Fruit fly (Drosophila melanogaster) whole organism, adult: Measurements from ENCODE around the gene CG42271.

Source experiments
- CG14711 ChIP-seq: fragments of 200-800 bp; sonication (Bioruptor generic); optimal IDR thresholded peaks from 2 replicates; lab custom pipeline; 2018; ENCODE audit warnings: missing biosample characterization, mild to moderate bottlenecking, missing genetic modification characterization, moderate library complexity
- CG7045 ChIP-seq: fragments of 200-800 bp; sonication (Bioruptor generic); optimal IDR thresholded peaks from 2 replicates; lab custom pipeline; 2017; ENCODE audit warnings: missing biosample characterization, mild to moderate bottlenecking, missing genetic modification characterization
- Hr96 ChIP-seq: fragments of 200-800 bp; sonication (Bioruptor generic); optimal IDR thresholded peaks from 2 replicates; lab custom pipeline; 2016; ENCODE audit warnings: missing biosample characterization, missing genetic modification characterization
- kay ChIP-seq: fragments of 200-800 bp; sonication (Bioruptor generic); peaks from one replicate; lab custom pipeline; 2016; ENCODE audit warnings: missing biosample characterization, missing genetic modification characterization, borderline replicate concordance
- tj ChIP-seq: fragments of 200-800 bp; sonication (Bioruptor generic); optimal IDR thresholded peaks from 3 replicates; lab custom pipeline; 2017; ENCODE audit warnings: missing biosample characterization, mild to moderate bottlenecking, missing genetic modification characterization, moderate library complexity
- toe ChIP-seq: fragments of 200-800 bp; sonication (Bioruptor generic); optimal IDR thresholded peaks from 2 replicates; lab custom pipeline; 2016; ENCODE audit warnings: missing biosample characterization, missing genetic modification characterization

DNA sequence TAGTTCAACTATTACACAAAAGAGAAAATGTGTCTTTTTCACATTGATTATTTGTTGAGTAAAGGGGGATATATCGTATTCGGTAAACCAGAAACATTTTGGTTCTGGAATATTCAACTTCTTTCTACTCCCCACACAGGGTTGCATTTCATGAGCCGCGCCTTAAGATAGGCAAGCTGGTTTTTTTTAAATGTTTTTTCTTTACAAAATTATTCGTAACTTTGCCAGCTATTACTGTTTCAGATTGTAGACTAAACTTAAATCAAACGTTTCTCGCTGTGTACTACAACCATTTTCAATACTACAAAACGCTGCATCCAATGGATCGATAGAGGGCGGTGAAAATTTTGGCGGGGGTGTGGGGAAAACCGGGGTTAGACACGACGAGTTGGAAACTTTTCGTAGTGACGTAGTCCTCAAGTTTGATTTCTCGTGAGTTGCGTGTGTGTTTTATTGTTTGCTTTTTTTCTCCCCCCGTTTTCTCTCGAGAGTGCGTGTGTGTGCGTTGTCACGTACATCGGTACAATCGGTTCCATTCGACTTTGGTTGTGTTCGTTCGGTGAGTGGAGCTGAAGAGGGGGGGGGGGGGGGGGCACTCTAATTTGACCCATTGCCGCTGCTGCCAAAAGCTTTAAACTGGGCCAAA is 20.2 kb downstream of the CG42271 start:
- no peak for TF ChIP-seq toe
- peak; percentile 35 for TF ChIP-seq tj (GFP tag; lab: Kevin White, UChicago)
- no peak for TF ChIP-seq Hr96 (GFP tag; lab: Kevin White, UChicago)
- no peak for TF ChIP-seq CG14711 (tag; lab: Kevin White, UChicago)
- no peak for TF ChIP-seq CG7045 (GFP tag; lab: Kevin White, UChicago)
- no peak for TF ChIP-seq kay
